Worm (Caenorhabditis elegans): Measurements from ENCODE around the gene Y32H12A.8.

- TF ChIP-seq W03F9.2 (tag; optimal IDR thresholded peaks at IDR 0.05) (no peak), him-1 (tag; optimal IDR thresholded peaks at IDR 0.05) (no peak)
Observed at ce11 chrIII:5420276-5420675, 14.4 kb upstream of the Y32H12A.8 start.
